Worm (Caenorhabditis elegans) whole organism, L4 larva: ENCODE results near the gene R08A2.7.

Experiments
- F44E2.7 ChIP-seq: fragments of 200-800 bp; sonication (Bioruptor generic); IDR thresholded peaks from 2 replicates; pipeline ENCODE4 v2.1.2; 2022; ENCODE audit warnings: missing genetic modification characterization, missing compliant biosample characterization
- R02D3.7 ChIP-seq: fragments of 150-350 bp; sonication (generic microtip); optimal IDR thresholded peaks from 3 replicates; lab custom pipeline; 2014; ENCODE audit warnings: missing biosample characterization, missing genetic modification characterization
- Y48G9A.11 ChIP-seq: fragments of 200-800 bp; sonication (Bioruptor generic); IDR thresholded peaks from 2 replicates; pipeline ENCODE4 v1.3.6; 2022; ENCODE audit warnings: missing genetic modification reagents, missing genetic modification characterization, missing compliant biosample characterization
- Y5F2A.4 ChIP-seq: fragments of 200-800 bp; sonication (Bioruptor generic); optimal IDR thresholded peaks from 2 replicates; lab custom pipeline; 2018; ENCODE audit warnings: mild to moderate bottlenecking, missing genetic modification characterization, missing compliant biosample characterization
- aha-1 ChIP-seq: fragments of 150-350 bp; peaks from one replicate; lab custom pipeline; 2014; ENCODE audit warnings: missing biosample characterization, missing genetic modification characterization
- aly-2 ChIP-seq: sonication (generic microtip); optimal IDR thresholded peaks from 2 replicates; lab custom pipeline; 2018; ENCODE audit warnings: missing biosample characterization, missing genetic modification characterization
- ama-1 ChIP-seq: fragments of 150-350 bp; optimal IDR thresholded peaks from 2 replicates; lab custom pipeline; 2014; ENCODE audit warnings: inconsistent platforms, mixed read lengths
- arid-1 ChIP-seq: fragments of 200-800 bp; sonication (Bioruptor generic); conservative IDR thresholded peaks from 2 replicates; pipeline ENCODE4 v1.3.6; 2022; ENCODE audit warnings: missing genetic modification reagents, missing genetic modification characterization, missing compliant biosample characterization
- attf-4 ChIP-seq: sonication (generic microtip); optimal IDR thresholded peaks from 3 replicates; lab custom pipeline; 2017; ENCODE audit warnings: missing biosample characterization, missing genetic modification characterization
- ceh-44 ChIP-seq: fragments of 200-800 bp; sonication (Bioruptor generic); IDR thresholded peaks from 2 replicates; pipeline ENCODE4 v1.3.6; 2022; ENCODE audit warnings: missing genetic modification reagents, missing genetic modification characterization, missing compliant biosample characterization
- ceh-62 ChIP-seq: sonication (generic microtip); optimal IDR thresholded peaks from 2 replicates; lab custom pipeline; 2017; ENCODE audit warnings: missing biosample characterization, missing genetic modification characterization
- ces-1 ChIP-seq: fragments of 150-350 bp; sonication (generic microtip); optimal IDR thresholded peaks from 4 replicates; lab custom pipeline; 2014; ENCODE audit warnings: missing biosample characterization, missing genetic modification reagents, missing genetic modification characterization
- cey-2 ChIP-seq: sonication (generic microtip); optimal IDR thresholded peaks from 3 replicates; lab custom pipeline; 2017; ENCODE audit warnings: missing genetic modification characterization, mild to moderate bottlenecking, missing compliant biosample characterization, antibody characterized with exemption, borderline replicate concordance; ENCODE audit not compliant: insufficient read depth
- ctbp-1 ChIP-seq: fragments of 200-800 bp; sonication (Bioruptor generic); IDR thresholded peaks from 2 replicates; pipeline ENCODE4 v1.3.6; 2022; ENCODE audit warnings: missing genetic modification reagents, missing genetic modification characterization, missing compliant biosample characterization
- dmd-6 ChIP-seq: fragments of 200-800 bp; sonication (Bioruptor generic); IDR thresholded peaks from 2 replicates; pipeline ENCODE4 v1.3.6; 2022; ENCODE audit warnings: missing genetic modification reagents, missing genetic modification characterization, missing compliant biosample characterization
- dpl-1 ChIP-seq: fragments of 150-350 bp; optimal IDR thresholded peaks from 2 replicates; lab custom pipeline; 2014; ENCODE audit warnings: missing biosample characterization, missing genetic modification reagents, missing genetic modification characterization
- duxl-1 ChIP-seq: sonication (generic microtip); optimal IDR thresholded peaks from 2 replicates; lab custom pipeline; 2016; ENCODE audit warnings: mild to moderate bottlenecking, missing genetic modification characterization, moderate library complexity, missing compliant biosample characterization; ENCODE audit not compliant: poor library complexity
- egl-27 ChIP-seq: sonication (generic microtip); optimal IDR thresholded peaks from 3 replicates; lab custom pipeline; 2017; ENCODE audit warnings: missing biosample characterization, missing genetic modification reagents, missing genetic modification characterization
- egl-43 ChIP-seq: fragments of 200-800 bp; sonication (Bioruptor generic); IDR thresholded peaks from 2 replicates; pipeline ENCODE4 v1.3.6; 2022; ENCODE audit warnings: missing genetic modification reagents, missing genetic modification characterization, missing compliant biosample characterization
- fos-1 ChIP-seq: fragments of 150-350 bp; optimal IDR thresholded peaks from 2 replicates; lab custom pipeline; 2014; ENCODE audit warnings: missing biosample characterization, missing genetic modification characterization
- hlh-11 ChIP-seq: fragments of 200-800 bp; sonication (Bioruptor generic); optimal IDR thresholded peaks from 2 replicates; lab custom pipeline; 2018; ENCODE audit warnings: mild to moderate bottlenecking, missing genetic modification characterization, missing compliant biosample characterization
- lin-13 ChIP-seq: fragments of 150-350 bp; optimal IDR thresholded peaks from 2 replicates; lab custom pipeline; 2014; ENCODE audit warnings: missing biosample characterization, missing genetic modification reagents, missing genetic modification characterization
- lin-38 ChIP-seq: fragments of 200-800 bp; sonication (Bioruptor generic); IDR thresholded peaks from 2 replicates; pipeline ENCODE4 v1.3.6; 2022; ENCODE audit warnings: missing genetic modification reagents, missing genetic modification characterization, missing compliant biosample characterization
- lir-3 ChIP-seq: sonication (generic microtip); optimal IDR thresholded peaks from 2 replicates; lab custom pipeline; 2016; ENCODE audit warnings: mild to moderate bottlenecking, missing genetic modification characterization, missing compliant biosample characterization
- madf-5 ChIP-seq, 2 experiments: fragments of 200-800 bp; sonication (Bioruptor generic); IDR thresholded peaks; 2 replicates each; pipeline ENCODE4 v1.3.6; 2022; ENCODE audit warnings: missing compliant biosample characterization in 2 of 2, missing genetic modification characterization in 2 of 2
- madf-9 ChIP-seq: fragments of 200-800 bp; sonication (Bioruptor generic); conservative IDR thresholded peaks from 2 replicates; pipeline ENCODE4 v1.3.6; 2022; ENCODE audit warnings: missing genetic modification reagents, missing genetic modification characterization, missing compliant biosample characterization
- mdt-29 ChIP-seq: fragments of 200-800 bp; sonication (Bioruptor generic); IDR thresholded peaks from 2 replicates; pipeline ENCODE4 v1.3.6; 2022; ENCODE audit warnings: missing genetic modification reagents, missing genetic modification characterization, missing compliant biosample characterization
- mxl-3 ChIP-seq: fragments of 200-800 bp; sonication (Bioruptor generic); optimal IDR thresholded peaks from 2 replicates; lab custom pipeline; 2018; ENCODE audit warnings: mild to moderate bottlenecking, missing genetic modification characterization, missing compliant biosample characterization
- nhr-11 ChIP-seq: fragments of 150-350 bp; optimal IDR thresholded peaks from 2 replicates; lab custom pipeline; 2014; ENCODE audit warnings: missing biosample characterization, missing genetic modification characterization
- nhr-41 ChIP-seq: fragments of 200-800 bp; sonication (Bioruptor generic); IDR thresholded peaks from 2 replicates; pipeline ENCODE4 v1.3.6; 2022; ENCODE audit warnings: missing genetic modification reagents, missing genetic modification characterization, missing compliant biosample characterization
- nhr-48 ChIP-seq: sonication (generic microtip); optimal IDR thresholded peaks from 2 replicates; lab custom pipeline; 2016; ENCODE audit warnings: mild to moderate bottlenecking, missing genetic modification characterization, missing compliant biosample characterization
- nhr-6 ChIP-seq: fragments of 150-350 bp; optimal IDR thresholded peaks from 2 replicates; lab custom pipeline; 2014; ENCODE audit warnings: missing biosample characterization, missing genetic modification characterization
- nhr-77 ChIP-seq: fragments of 150-350 bp; optimal IDR thresholded peaks from 2 replicates; lab custom pipeline; 2014; ENCODE audit warnings: missing biosample characterization, missing genetic modification characterization
- pha-4 ChIP-seq, 2 experiments: fragments of 150-350 bp in 1 of 2; fragments of 200-800 bp in 1 of 2; sonication (Bioruptor generic) in 1 of 2; IDR thresholded peaks in 1 of 2; optimal IDR thresholded peaks in 1 of 2; 2 replicates each; pipeline versions ENCODE4 v1.3.6 to Lab custom; 2014 to 2022; ENCODE audit warnings: missing genetic modification characterization in 2 of 2, missing genetic modification reagents in 2 of 2, missing biosample characterization in 1 of 2, missing compliant biosample characterization in 1 of 2
- php-3 ChIP-seq: fragments of 200-800 bp; sonication (Bioruptor generic); IDR thresholded peaks from 2 replicates; pipeline ENCODE4 v1.3.6; 2022; ENCODE audit warnings: missing genetic modification reagents, missing genetic modification characterization, missing compliant biosample characterization
- pqm-1 ChIP-seq: sonication (generic microtip); optimal IDR thresholded peaks from 2 replicates; lab custom pipeline; 2017; ENCODE audit warnings: missing biosample characterization, missing genetic modification characterization
- rbr-2 ChIP-seq: sonication (generic microtip); optimal IDR thresholded peaks from 2 replicates; lab custom pipeline; 2016; ENCODE audit warnings: missing genotype, missing genetic modification characterization, missing compliant biosample characterization
- skn-1 ChIP-seq: fragments of 150-350 bp; optimal IDR thresholded peaks from 2 replicates; lab custom pipeline; 2014; ENCODE audit warnings: missing biosample characterization, missing genetic modification characterization
- spr-3 ChIP-seq: fragments of 200-800 bp; sonication (Bioruptor generic); optimal IDR thresholded peaks from 2 replicates; lab custom pipeline; 2018; ENCODE audit warnings: mild to moderate bottlenecking, missing genetic modification characterization, missing compliant biosample characterization
- tag-97 ChIP-seq: fragments of 200-800 bp; sonication (Bioruptor generic); IDR thresholded peaks from 2 replicates; pipeline ENCODE4 v1.3.6; 2022; ENCODE audit warnings: missing genetic modification characterization, missing compliant biosample characterization
- unc-39 ChIP-seq: sonication (generic microtip); optimal IDR thresholded peaks from 2 replicates; lab custom pipeline; 2017; ENCODE audit warnings: missing biosample characterization, missing genetic modification characterization
- zfp-3 ChIP-seq: fragments of 200-800 bp; sonication (Bioruptor generic); conservative IDR thresholded peaks from 2 replicates; pipeline ENCODE4 v1.3.6; 2022; ENCODE audit warnings: missing genetic modification reagents, missing genetic modification characterization, missing compliant biosample characterization
- zip-11 ChIP-seq: fragments of 200-800 bp; sonication (Bioruptor generic); IDR thresholded peaks from 2 replicates; pipeline ENCODE4 v1.3.6; 2022; ENCODE audit warnings: missing genetic modification characterization, missing compliant biosample characterization
- ztf-11 ChIP-seq: fragments of 150-350 bp; optimal IDR thresholded peaks from 2 replicates; lab custom pipeline; 2014; ENCODE audit warnings: missing biosample characterization, missing genetic modification characterization
- ztf-7 ChIP-seq: fragments of 150-350 bp; optimal IDR thresholded peaks from 2 replicates; lab custom pipeline; 2014; ENCODE audit warnings: missing biosample characterization, missing genetic modification characterization

Gene R08A2.7

ce11 chrV:14726596-14726995 is 3.5 kb downstream of the R08A2.7 start, which contains the start of gene Y50E8A.1:
TSS of gene Y50E8A.1 (plus strand) at chrV:14726896.
- TF ChIP-seq zfp-3 (GFP tag; lab: Robert Waterston, UW) (no peak), ctbp-1 (GFP tag; lab: Robert Waterston, UW) (no peak), aha-1 (tag; lab: Kevin White, UChicago) (peak; percentile 72)
- TF ChIP-seq, all 104 proteins: peak for 1

ce11 chrV:14728754-14729153 is 5.6 kb downstream of the R08A2.7 start, which contains the start of gene Y50E8A.2:
TSS of gene Y50E8A.2 (minus strand) at chrV:14728854.
- TF ChIP-seq ztf-11 (tag; lab: Kevin White, UChicago) (no peak), nhr-48 (tag; lab: Kevin White, UChicago) (no peak), skn-1 (tag; lab: Kevin White, UChicago) (no peak), dmd-6 (GFP tag; lab: Robert Waterston, UW) (no peak)

DNA sequence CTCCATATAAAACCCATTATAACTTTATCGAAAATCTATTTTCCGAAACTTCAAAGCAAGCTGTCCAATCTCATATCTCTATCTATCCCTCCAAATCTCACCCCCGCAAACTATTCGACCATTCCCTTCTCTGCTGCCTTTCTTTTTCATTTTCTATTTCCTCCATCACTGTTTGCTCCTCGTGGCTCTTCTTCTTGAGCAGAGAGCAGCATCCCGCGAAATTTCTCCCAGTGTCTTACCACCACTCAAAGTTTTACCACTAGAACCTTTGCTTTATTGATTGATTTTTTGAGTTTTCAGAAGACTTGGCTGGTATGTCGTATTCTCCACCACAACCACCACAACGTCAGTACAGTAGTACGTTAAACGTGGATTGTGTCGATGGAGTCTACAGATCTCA is 6.2 kb downstream of the R08A2.7 start, which contains the start of gene oig-3:
TSS of gene oig-3 (plus strand) at position 301 of the 400 bp plus-strand sequence.
- TF ChIP-seq mdt-29 (GFP tag; lab: Robert Waterston, UW) (no peak), nhr-11 (no peak), pha-4 (GFP tag; IDR thresholded peaks at IDR 0.05; lab: Robert Waterston, UW) (no peak), pha-4 (tag; optimal IDR thresholded peaks at IDR 0.05; lab: Kevin White, UChicago) (no peak), ceh-44 (GFP tag; lab: Robert Waterston, UW) (no peak), madf-9 (no peak), duxl-1 (tag; lab: Kevin White, UChicago) (no peak), Y5F2A.4 (GFP tag; lab: Kevin White, UChicago) (no peak)
- TF ChIP-seq, all 104 proteins: peak for 0

DNA sequence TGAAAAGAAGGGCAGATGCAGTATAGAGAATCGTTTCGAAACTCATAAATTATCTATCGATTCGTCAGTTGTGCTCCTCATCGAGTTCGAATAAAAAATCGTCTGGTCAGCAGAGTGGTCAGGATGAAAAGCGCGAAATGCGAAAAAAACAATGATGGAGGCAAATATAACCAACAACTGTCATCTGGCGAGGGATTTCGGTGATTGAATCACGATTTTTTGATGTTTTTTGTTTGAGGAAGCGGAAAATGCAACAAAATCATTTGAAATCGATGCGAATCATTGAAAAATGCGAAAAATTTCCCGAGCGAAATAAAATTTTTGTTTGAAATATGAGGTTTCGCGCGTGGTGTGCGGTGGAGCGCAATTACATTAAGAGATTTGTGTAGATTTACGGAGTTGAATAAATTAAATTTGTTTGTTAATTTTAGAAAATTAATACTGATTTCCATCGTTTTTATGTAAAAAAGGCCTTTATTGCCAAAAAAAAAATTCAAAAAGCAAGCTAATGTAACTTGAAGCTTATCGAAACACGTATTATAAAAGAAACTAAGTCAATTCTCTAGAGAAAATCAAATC is 11.2 kb downstream of the R08A2.7 start, which contains the start of gene unc-61:
TSS of gene unc-61 (minus strand) at position 51 of the 579 bp plus-strand sequence.
- TF ChIP-seq lin-13 (GFP tag; lab: Kevin White, UChicago), result no peak
- no peak for TF ChIP-seq nhr-77 (tag; lab: Kevin White, UChicago)
- TF ChIP-seq fos-1 (tag; lab: Kevin White, UChicago), result no peak
- no peak for TF ChIP-seq ama-1 (lab: Kevin White, UChicago)
- no peak for TF ChIP-seq lir-3 (tag; lab: Kevin White, UChicago)
- no peak for TF ChIP-seq egl-43 (GFP tag; lab: Robert Waterston, UW)
- TF ChIP-seq tag-97, result no peak
- no peak for TF ChIP-seq php-3 (GFP tag; lab: Robert Waterston, UW)
- no peak for TF ChIP-seq ztf-7 (tag; lab: Kevin White, UChicago)
- no peak for TF ChIP-seq nhr-41
- no peak for TF ChIP-seq spr-3 (GFP tag; lab: Kevin White, UChicago)
- TF ChIP-seq Y48G9A.11, result no peak
- no peak for TF ChIP-seq F44E2.7 (GFP tag; lab: Robert Waterston, UW)
- no peak for TF ChIP-seq zip-11 (GFP tag; lab: Robert Waterston, UW)
- no peak for TF ChIP-seq ceh-62 (tag; lab: Kevin White, UChicago)
- TF ChIP-seq nhr-11, result no peak
- no peak for TF ChIP-seq hlh-11 (tag; lab: Kevin White, UChicago)
- TF ChIP-seq cey-2 (tag; lab: Kevin White, UChicago), result no peak
- no peak for TF ChIP-seq ztf-11 (tag; lab: Kevin White, UChicago)
- peak; percentile 84 for TF ChIP-seq dpl-1 (GFP tag; lab: Kevin White, UChicago)
- TF ChIP-seq aha-1 (tag; lab: Kevin White, UChicago), result peak; percentile 89
- TF ChIP-seq mxl-3, result no peak
- no peak for TF ChIP-seq skn-1 (tag; lab: Kevin White, UChicago)
- peak; percentile 27 for TF ChIP-seq ces-1 (GFP tag; lab: Kevin White, UChicago)
- no peak for TF ChIP-seq aly-2
- TF ChIP-seq R02D3.7 (tag; lab: Kevin White, UChicago), result peak; percentile 52
- no peak for TF ChIP-seq unc-39 (tag; lab: Kevin White, UChicago)
- TF ChIP-seq madf-5 (GFP tag; IDR thresholded peaks at IDR 0.05; lab: Robert Waterston, UW), result no peak
- no peak for TF ChIP-seq rbr-2 (tag; lab: Kevin White, UChicago)
- no peak for TF ChIP-seq arid-1 (GFP tag; lab: Robert Waterston, UW)
- TF ChIP-seq attf-4 (tag; lab: Kevin White, UChicago), result no peak
- TF ChIP-seq pqm-1 (tag; lab: Kevin White, UChicago), result no peak
- TF ChIP-seq lin-38 (GFP tag; lab: Robert Waterston, UW), result peak; percentile 85; the same call in 1 of the 2 replicates
- TF ChIP-seq egl-27 (tag; lab: Kevin White, UChicago), result no peak
- TF ChIP-seq nhr-6 (tag; lab: Kevin White, UChicago), result peak; percentile 87
